Fruit fly (Drosophila melanogaster): ENCODE measurements around the gene CG13877.

The CG13877 gene

dm6 chr3L:205723-206284 lies 12.1 kb upstream of the CG13877 start, which contains the start of the genes Gk1 and CG13876 (continued):
- TF ChIP-seq CG7786 (GFP tag; optimal IDR thresholded peaks at IDR 0.05), result peak; percentile 62
- TF ChIP-seq bcd (GFP tag; optimal IDR thresholded peaks at IDR 0.05), result peak; percentile 94
- peak; percentile 26; the same call in 1 of the 2 replicates for TF ChIP-seq aop (GFP tag; IDR thresholded peaks at IDR 0.05)
- TF ChIP-seq tio (GFP tag; optimal IDR thresholded peaks at IDR 0.05), result no peak
- TF ChIP-seq Ravus (GFP tag; IDR thresholded peaks at IDR 0.05), result peak; percentile 77
- peak; percentile 42 for TF ChIP-seq slp2 (GFP tag; optimal IDR thresholded peaks at IDR 0.05)
- TF ChIP-seq CG6765 (GFP tag; optimal IDR thresholded peaks at IDR 0.05), result peak; percentile 94
- TF ChIP-seq CG6175 (GFP tag; IDR thresholded peaks at IDR 0.05), result peak; percentile 85
- peak; percentile 33 for TF ChIP-seq Dp (GFP tag; optimal IDR thresholded peaks at IDR 0.05)
- no peak for TF ChIP-seq sr (GFP tag; IDR thresholded peaks at IDR 0.05)
- peak; percentile 97 for TF ChIP-seq B-H2 (GFP tag; optimal IDR thresholded peaks at IDR 0.05)
- TF ChIP-seq gfzf (GFP tag; optimal IDR thresholded peaks at IDR 0.05), result no peak
- TF ChIP-seq gro (GFP tag; optimal IDR thresholded peaks at IDR 0.05), result peak; percentile 51
- peak; percentile 88 for TF ChIP-seq CG11696 (GFP tag; IDR thresholded peaks at IDR 0.05)
- TF ChIP-seq CG11247 (GFP tag; IDR thresholded peaks at IDR 0.05), result peak; percentile 91
- TF ChIP-seq esg (GFP tag; conservative IDR thresholded peaks at IDR 0.05), result peak; percentile 85
- TF ChIP-seq ind (GFP tag; optimal IDR thresholded peaks at IDR 0.05), result no peak
- TF ChIP-seq Spps (tag; optimal IDR thresholded peaks at IDR 0.05), result peak; percentile 91
- peak; percentile 98 for TF ChIP-seq Hmr (GFP tag; optimal IDR thresholded peaks at IDR 0.05)
- peak; percentile 97 for TF ChIP-seq Drgx (GFP tag; IDR thresholded peaks at IDR 0.05)
- peak; percentile 85 for TF ChIP-seq bowl (GFP tag; IDR thresholded peaks at IDR 0.05)
- TF ChIP-seq CG9609 (GFP tag; optimal IDR thresholded peaks at IDR 0.05), result peak; percentile 28
- TF ChIP-seq CG32532 (GFP tag; IDR thresholded peaks at IDR 0.05), result peak; percentile 97
- TF ChIP-seq emc (GFP tag; optimal IDR thresholded peaks at IDR 0.05), result peak; percentile 19
- no peak for TF ChIP-seq sima (GFP tag; optimal IDR thresholded peaks at IDR 0.05)
- TF ChIP-seq CG4854 (GFP tag; optimal IDR thresholded peaks at IDR 0.05), result peak; percentile 69
- TF ChIP-seq CG12104 (GFP tag; optimal IDR thresholded peaks at IDR 0.05), result peak; percentile 93
- peak; percentile 87 for TF ChIP-seq otp (GFP tag; IDR thresholded peaks at IDR 0.05)
- TF ChIP-seq CG30020 (tag; optimal IDR thresholded peaks at IDR 0.05), result peak; percentile 85
- TF ChIP-seq gce (GFP tag; IDR thresholded peaks at IDR 0.05), result peak; percentile 90
- TF ChIP-seq Atf6 (GFP tag; IDR thresholded peaks at IDR 0.05), result peak; percentile 97
- peak; percentile 77 for TF ChIP-seq CG31365 (tag; optimal IDR thresholded peaks at IDR 0.05)
- TF ChIP-seq CG8944 (GFP tag; optimal IDR thresholded peaks at IDR 0.05), result peak; percentile 17
- TF ChIP-seq CG7271 (tag; optimal IDR thresholded peaks at IDR 0.05), result peak; percentile 94
- no peak for TF ChIP-seq eve (GFP tag; optimal IDR thresholded peaks at IDR 0.05)
- TF ChIP-seq CG12071 (GFP tag; optimal IDR thresholded peaks at IDR 0.05), result peak; percentile 88
- TF ChIP-seq lab (GFP tag; optimal IDR thresholded peaks at IDR 0.05), result no peak
- peak; percentile 93 for TF ChIP-seq odd (GFP tag; optimal IDR thresholded peaks at IDR 0.05)
- peak; percentile 97 for TF ChIP-seq CG6689 (GFP tag; IDR thresholded peaks at IDR 0.05)
- peak; percentile 94 for TF ChIP-seq CG32767 (GFP tag; IDR thresholded peaks at IDR 0.05)
- TF ChIP-seq CG10654 (GFP tag; optimal IDR thresholded peaks at IDR 0.05), result peak; percentile 90
- peak; percentile 95 for TF ChIP-seq CG7556 (GFP tag; optimal IDR thresholded peaks at IDR 0.05)
- peak; percentile 74 for TF ChIP-seq GATAe (GFP tag; conservative IDR thresholded peaks at IDR 0.05)
- peak; percentile 97 for TF ChIP-seq CG18599 (GFP tag; optimal IDR thresholded peaks at IDR 0.05)
- peak; percentile 89 for TF ChIP-seq ap (GFP tag; IDR thresholded peaks at IDR 0.05)
- TF ChIP-seq CG34224 (GFP tag; IDR thresholded peaks at IDR 0.05; ENCODE audit: partially characterized antibody), result no peak
- no peak for TF ChIP-seq prd (optimal IDR thresholded peaks at IDR 0.05)
- TF ChIP-seq prd (GFP tag; IDR thresholded peaks at IDR 0.05), result peak; percentile 93
- TF ChIP-seq exex (tag; optimal IDR thresholded peaks at IDR 0.05), result peak; percentile 91
- TF ChIP-seq Hr3 (GFP tag; optimal IDR thresholded peaks at IDR 0.05), result peak; percentile 85
- peak; percentile 97 for TF ChIP-seq CG11695 (GFP tag; IDR thresholded peaks at IDR 0.05)
- TF ChIP-seq CG3065 (GFP tag; optimal IDR thresholded peaks at IDR 0.05), result peak; percentile 74
